Fruit fly (Drosophila melanogaster) Kc167 (cell line): ENCODE measurements around the gene CG31406.

Experiments used
- Myc ChIP-seq: fragments of >200 bp; optimal IDR thresholded peaks from 2 replicates; lab custom pipeline; 2017; ENCODE audit warnings: missing external identifiers
- Sin3A ChIP-seq: fragments of >200 bp; optimal IDR thresholded peaks from 2 replicates; lab custom pipeline; 2018; ENCODE audit warnings: missing external identifiers
- h ChIP-seq: fragments of >200 bp; optimal IDR thresholded peaks from 3 replicates; lab custom pipeline; 2018; ENCODE audit warnings: missing external identifiers
- insv ChIP-seq: fragments of >200 bp; optimal IDR thresholded peaks from 3 replicates; lab custom pipeline; 2018; ENCODE audit warnings: missing external identifiers
- psq ChIP-seq: fragments of >200 bp; optimal IDR thresholded peaks from 2 replicates; lab custom pipeline; 2017; ENCODE audit warnings: missing external identifiers
- ttk ChIP-seq: sonication (Bioruptor generic); optimal IDR thresholded peaks from 2 replicates; lab custom pipeline; 2017; ENCODE audit warnings: missing external identifiers

CG31406 gene

dm6 chr3R:10380025-10380424 lies 31.5 kb downstream of the CG31406 start:
- TF ChIP-seq Myc (lab: Kevin White, UChicago) = no peak
- no peak for TF ChIP-seq h
- TF ChIP-seq Sin3A (lab: Kevin White, UChicago) = no peak
- no peak for TF ChIP-seq psq
- TF ChIP-seq insv (lab: Kevin White, UChicago) = no peak
- no peak for TF ChIP-seq ttk (lab: Kevin White, UChicago)

DNA sequence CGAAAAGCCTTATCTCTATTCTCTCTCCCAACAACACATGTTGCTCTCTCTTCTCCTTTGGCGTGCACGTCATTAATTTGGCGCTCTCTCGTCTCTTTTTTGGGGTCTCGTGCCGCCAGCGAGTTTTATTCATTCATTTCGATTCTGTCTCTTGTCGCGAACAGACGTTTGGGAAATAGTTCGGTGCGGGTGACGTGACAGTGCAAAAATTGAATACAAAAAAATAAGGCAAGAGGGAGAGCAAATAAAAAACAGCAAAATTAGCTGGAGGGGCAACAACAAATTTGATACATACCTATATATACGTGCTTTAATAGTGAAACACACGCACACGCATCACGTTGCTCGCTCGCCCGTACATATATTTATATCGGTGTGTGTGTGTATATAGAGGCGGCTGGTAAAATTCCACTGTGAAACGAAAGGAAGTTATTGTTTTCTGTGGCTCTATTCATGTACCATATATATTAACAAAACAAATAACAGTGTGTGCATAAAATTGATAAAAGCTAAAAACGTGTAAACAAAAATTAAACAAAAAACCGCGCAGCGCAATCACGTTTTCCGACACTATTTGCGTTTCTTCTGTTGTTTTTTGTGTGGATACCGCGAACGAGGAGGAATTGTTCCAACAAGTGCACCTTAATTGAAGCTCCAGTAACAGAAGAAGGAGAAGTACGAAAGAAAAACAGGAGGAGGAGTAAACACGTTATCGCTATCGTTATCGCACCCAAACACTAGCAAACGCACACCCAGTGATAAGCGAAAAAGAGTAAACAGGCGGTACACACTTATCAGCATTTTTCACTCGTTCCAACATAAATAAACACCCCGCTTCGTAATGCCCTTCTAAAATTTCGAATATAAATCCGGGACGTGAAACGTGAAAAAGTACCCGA lies 39.8 kb downstream of the CG31406 start, which contains the start of gene cwo:
cwo (plus strand) TSS at position 131 of the 899 bp plus-strand sequence.
- TF ChIP-seq Sin3A (lab: Kevin White, UChicago) (no peak), h (no peak), insv (lab: Kevin White, UChicago) (no peak)

DNA sequence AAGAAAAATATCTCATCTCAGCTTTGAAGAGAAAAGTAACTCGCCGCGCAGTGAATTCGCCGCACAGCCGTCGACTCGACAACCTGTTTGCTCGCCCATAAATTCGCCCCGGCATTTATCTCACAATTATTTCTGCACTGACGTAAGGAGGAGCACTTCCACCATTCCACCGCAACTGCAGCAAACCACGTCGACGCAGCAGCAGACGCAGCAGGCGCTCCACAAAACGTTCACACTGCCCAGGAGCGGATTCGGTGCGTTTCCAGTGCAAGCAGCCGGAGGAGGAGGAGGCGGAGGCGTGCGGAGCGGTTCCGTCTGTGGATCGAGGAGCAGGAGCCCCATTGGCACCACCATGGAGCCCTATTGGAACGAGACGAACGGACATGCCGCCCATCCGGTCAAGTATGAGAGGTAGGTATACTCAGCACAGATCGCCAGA lies 40.5 kb downstream of the CG31406 start:
- no peak for TF ChIP-seq Sin3A (lab: Kevin White, UChicago)
- no peak for TF ChIP-seq ttk (lab: Kevin White, UChicago)
- TF ChIP-seq Myc (lab: Kevin White, UChicago) = no peak
- no peak for TF ChIP-seq h
- TF ChIP-seq insv (lab: Kevin White, UChicago) = no peak
- no peak for TF ChIP-seq psq

dm6 chr3R:10389877-10390468 lies 41.4 kb downstream of the CG31406 start:
- TF ChIP-seq insv (lab: Kevin White, UChicago) = no peak
- no peak for TF ChIP-seq ttk (lab: Kevin White, UChicago)
- TF ChIP-seq psq = no peak
- no peak for TF ChIP-seq Sin3A (lab: Kevin White, UChicago)
- no peak for TF ChIP-seq Myc (lab: Kevin White, UChicago)
- TF ChIP-seq h = no peak

DNA sequence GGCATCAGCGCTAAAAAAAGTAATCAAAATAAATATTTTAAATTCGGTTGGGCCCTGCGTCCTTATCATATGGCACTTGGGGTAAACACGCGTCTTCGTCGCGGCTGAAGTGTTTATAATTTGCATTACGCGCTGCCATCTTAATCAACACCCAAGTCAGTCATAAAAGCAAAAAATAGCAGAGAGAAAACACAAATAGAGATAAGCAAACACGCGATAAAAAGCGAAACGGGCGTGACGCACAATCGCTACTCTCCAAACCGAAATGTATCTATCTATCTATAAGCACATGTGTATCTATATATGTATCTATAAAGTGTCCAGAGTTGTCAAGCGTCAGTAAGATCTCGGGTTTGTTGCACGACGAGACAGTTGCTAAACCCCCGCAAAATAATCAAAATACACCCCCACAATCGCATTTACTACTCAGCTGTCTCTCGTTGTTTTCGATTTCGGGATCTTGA lies 42.4 kb downstream of the CG31406 start:
- TF ChIP-seq Myc (lab: Kevin White, UChicago) (no peak), Sin3A (lab: Kevin White, UChicago) (no peak), psq (no peak), h (no peak)

DNA sequence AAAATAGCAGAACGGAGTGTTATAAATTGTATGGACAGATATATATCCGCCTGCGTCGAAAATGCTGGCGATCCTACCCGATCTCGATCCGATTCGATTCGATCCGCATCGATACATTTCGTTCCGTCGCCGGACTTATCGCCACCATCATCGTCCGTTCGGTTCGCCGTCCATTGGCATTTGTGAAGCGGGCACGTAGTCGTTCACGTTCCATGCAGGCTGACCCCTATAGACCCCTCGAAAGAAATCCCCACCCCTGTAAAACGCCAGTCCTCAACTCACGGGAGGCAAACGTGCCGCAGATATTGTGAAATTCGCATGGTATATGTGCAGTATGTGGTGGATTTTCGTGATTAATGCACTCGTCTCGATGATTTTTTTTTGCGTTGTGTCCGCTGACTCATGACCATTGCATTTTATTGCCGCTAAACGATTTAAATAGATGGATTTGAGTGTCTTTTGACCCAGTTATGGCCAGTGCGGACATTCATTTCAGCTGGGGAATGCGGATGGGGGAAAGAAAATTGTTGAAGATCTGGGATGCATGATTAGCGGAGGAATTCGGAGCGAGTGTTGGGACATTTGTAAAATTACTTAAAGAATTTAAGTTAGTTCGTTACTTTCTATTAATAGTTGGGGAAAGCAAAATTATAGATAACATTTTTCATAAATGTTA lies 43.4 kb downstream of the CG31406 start:
- TF ChIP-seq insv (lab: Kevin White, UChicago) (no peak), Sin3A (lab: Kevin White, UChicago) (no peak), ttk (lab: Kevin White, UChicago) (no peak), h (no peak), psq (no peak), Myc (lab: Kevin White, UChicago) (no peak)

DNA sequence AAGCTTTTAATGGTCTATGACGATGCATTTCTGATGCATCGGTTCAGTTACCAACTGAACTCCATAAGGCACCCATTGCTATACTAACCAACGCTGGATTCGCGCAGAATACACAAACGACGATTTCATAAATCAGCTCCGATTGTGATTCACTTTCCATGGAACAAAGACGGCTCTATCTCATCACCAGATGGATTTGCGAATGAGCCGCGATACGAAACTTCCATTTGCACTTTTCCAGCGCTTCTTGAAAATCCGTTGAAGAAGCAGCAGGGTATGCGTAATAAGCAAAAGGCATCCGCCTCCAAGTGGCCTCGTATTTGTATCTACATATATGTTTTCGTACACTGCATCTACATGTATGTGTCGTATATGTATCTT lies 44.0 kb downstream of the CG31406 start:
- TF ChIP-seq Sin3A (lab: Kevin White, UChicago) = no peak
- TF ChIP-seq insv (lab: Kevin White, UChicago) = no peak
- no peak for TF ChIP-seq psq
- TF ChIP-seq ttk (lab: Kevin White, UChicago) = no peak

DNA sequence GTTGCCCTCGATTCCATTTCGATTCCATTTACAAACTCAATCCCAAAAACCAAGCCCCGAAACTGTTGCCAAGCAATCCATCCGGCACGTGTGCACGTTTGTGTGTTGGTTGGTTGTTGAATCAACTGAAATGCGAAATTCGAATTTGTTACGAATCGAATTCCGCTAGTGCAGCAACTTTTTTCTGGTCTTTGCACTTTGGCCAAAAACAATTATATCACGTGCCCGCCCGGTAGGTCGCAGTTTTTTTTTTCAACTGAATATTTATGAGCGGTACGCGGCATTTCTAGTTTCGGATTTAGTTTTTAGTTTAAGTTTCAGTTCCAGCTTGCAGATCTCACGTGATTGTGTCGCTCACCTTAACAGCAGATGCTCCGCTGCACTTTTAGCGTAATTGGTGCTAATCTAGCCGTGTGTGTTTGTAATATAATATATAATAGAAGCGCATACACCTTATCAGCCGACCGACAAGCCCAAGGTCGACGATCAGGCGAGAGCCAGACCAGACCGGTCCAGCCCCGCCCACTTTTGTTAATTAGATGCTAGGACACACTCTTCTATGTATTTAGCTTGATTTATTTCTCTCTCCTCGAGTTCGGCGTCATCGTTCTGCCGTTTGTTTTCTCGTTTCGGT lies 44.6 kb downstream of the CG31406 start:
- TF ChIP-seq psq = no peak
- TF ChIP-seq ttk (lab: Kevin White, UChicago) = no peak
- TF ChIP-seq Myc (lab: Kevin White, UChicago) = no peak
- no peak for TF ChIP-seq insv (lab: Kevin White, UChicago)
- no peak for TF ChIP-seq Sin3A (lab: Kevin White, UChicago)
- no peak for TF ChIP-seq h

DNA sequence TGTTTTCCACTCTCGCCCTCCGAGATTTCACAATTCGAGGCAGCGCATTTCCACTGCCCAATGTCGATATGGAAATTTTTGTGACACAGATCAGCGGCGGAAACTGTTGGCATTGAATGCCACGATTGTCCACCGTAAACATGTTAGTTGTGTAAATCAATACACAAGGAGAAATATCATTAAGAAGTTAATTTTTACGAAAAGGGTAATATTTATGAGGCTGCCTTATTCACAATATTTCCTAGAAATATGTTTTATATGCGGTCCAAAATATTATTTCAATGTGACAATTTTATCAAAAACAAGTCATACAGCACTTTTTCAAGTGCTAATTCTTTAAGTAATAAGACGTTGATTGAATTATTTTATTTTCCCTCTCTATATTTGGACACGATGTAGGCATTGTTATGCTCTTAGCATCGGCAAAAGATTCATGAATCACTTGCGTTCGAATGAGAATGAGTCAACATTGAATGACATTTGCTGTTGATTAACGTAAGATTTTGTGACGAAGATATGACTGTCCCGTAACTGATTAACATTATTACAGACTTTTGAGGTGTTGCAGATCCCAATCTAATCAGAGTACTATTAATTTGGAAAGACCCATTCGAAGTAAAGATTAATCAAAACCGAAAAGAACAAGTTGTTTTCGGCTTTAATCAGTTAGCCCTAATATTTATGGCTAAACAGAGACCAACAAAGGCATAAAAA lies 45.2 kb downstream of the CG31406 start:
- TF ChIP-seq ttk (lab: Kevin White, UChicago) (no peak), insv (lab: Kevin White, UChicago) (no peak), h (no peak), Sin3A (lab: Kevin White, UChicago) (no peak), psq (no peak), Myc (lab: Kevin White, UChicago) (no peak)

DNA sequence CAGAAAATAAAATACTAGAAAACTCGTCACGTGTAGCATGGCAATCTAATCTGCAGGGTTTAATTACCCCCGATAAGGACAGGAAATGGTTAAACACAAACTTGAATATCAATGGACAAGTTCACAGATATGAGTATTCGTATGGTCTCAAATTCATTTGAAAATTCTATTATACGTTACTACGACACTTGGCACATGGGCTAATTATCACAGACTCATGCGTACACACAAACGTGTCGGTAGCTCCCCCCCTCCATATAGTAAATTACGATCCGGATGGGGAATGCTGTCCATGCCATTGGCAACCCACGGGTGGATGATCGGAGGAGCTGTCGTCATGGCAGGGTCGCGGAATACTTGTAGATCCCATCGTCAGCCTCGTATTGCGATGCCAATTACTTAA lies 45.8 kb downstream of the CG31406 start:
- no peak for TF ChIP-seq insv (lab: Kevin White, UChicago)
- TF ChIP-seq h = no peak
- TF ChIP-seq Myc (lab: Kevin White, UChicago) = no peak
- TF ChIP-seq psq = no peak
- TF ChIP-seq ttk (lab: Kevin White, UChicago) = no peak
- no peak for TF ChIP-seq Sin3A (lab: Kevin White, UChicago)

- TF ChIP-seq Sin3A (lab: Kevin White, UChicago) (no peak), psq (no peak), ttk (lab: Kevin White, UChicago) (no peak), Myc (lab: Kevin White, UChicago) (no peak), insv (lab: Kevin White, UChicago) (no peak), h (no peak)
These were observed 46.8 kb downstream of the CG31406 start for dm6 chr3R:10395233-10395815.
